Worm (Caenorhabditis elegans) whole organism, early embryonic: ENCODE results near the gene flh-2.
"Not testable (repeated sequence)": the region's sequence is repeated elsewhere in the genome, so short reads cannot be mapped to it uniquely, and the experiment has no call there.

ENCODE experiments used
- B0310.2 ChIP-seq: sonication (generic microtip); optimal IDR thresholded peaks from 2 replicates; lab custom pipeline; 2016; ENCODE audit warnings: mild to moderate bottlenecking, missing genetic modification characterization, missing compliant biosample characterization
- F13C5.2 ChIP-seq: sonication (generic microtip); optimal IDR thresholded peaks from 2 replicates; lab custom pipeline; 2017; ENCODE audit warnings: mild to moderate bottlenecking, missing genetic modification characterization, inconsistent platforms, missing compliant biosample characterization
- aly-1 ChIP-seq: sonication (generic microtip); optimal IDR thresholded peaks from 2 replicates; lab custom pipeline; 2016; ENCODE audit warnings: missing genetic modification characterization, missing compliant biosample characterization
- ama-1 ChIP-seq: fragments of 150-350 bp; optimal IDR thresholded peaks from 2 replicates; lab custom pipeline; 2014
- ceh-13 ChIP-seq: fragments of 200-800 bp; sonication (Bioruptor generic); optimal IDR thresholded peaks from 2 replicates; lab custom pipeline; 2018; ENCODE audit warnings: mild to moderate bottlenecking, missing genetic modification characterization, missing compliant biosample characterization
- ceh-36 ChIP-seq: sonication (generic microtip); optimal IDR thresholded peaks from 2 replicates; lab custom pipeline; 2016; ENCODE audit warnings: missing genetic modification characterization, inconsistent platforms, missing compliant biosample characterization
- ets-7 ChIP-seq: sonication (generic microtip); optimal IDR thresholded peaks from 2 replicates; lab custom pipeline; 2016; ENCODE audit warnings: missing genotype, missing genetic modification characterization, missing compliant biosample characterization
- flt-1 ChIP-seq: fragments of 200-800 bp; sonication (Bioruptor generic); IDR thresholded peaks from 2 replicates; pipeline ENCODE4 v1.3.6; 2022; ENCODE audit warnings: missing genetic modification characterization, missing compliant biosample characterization
- hmbx-1 ChIP-seq: sonication (generic microtip); optimal IDR thresholded peaks from 2 replicates; lab custom pipeline; 2016; ENCODE audit warnings: mild to moderate bottlenecking, missing genetic modification characterization, missing compliant biosample characterization
- hmg-4 ChIP-seq: fragments of 200-800 bp; sonication (Bioruptor generic); optimal IDR thresholded peaks from 2 replicates; lab custom pipeline; 2018; ENCODE audit warnings: mild to moderate bottlenecking, missing genetic modification characterization, missing compliant biosample characterization
- hnd-1 ChIP-seq: sonication (generic microtip); optimal IDR thresholded peaks from 2 replicates; lab custom pipeline; 2016; ENCODE audit warnings: missing genetic modification characterization, missing compliant biosample characterization
- pes-1 ChIP-seq: fragments of 200-800 bp; sonication (Bioruptor generic); IDR thresholded peaks from 2 replicates; pipeline ENCODE4 v1.3.6; 2022; ENCODE audit warnings: missing genetic modification reagents, missing genetic modification characterization, missing compliant biosample characterization
- scrt-1 ChIP-seq: fragments of 200-800 bp; sonication (Bioruptor generic); IDR thresholded peaks from 2 replicates; pipeline ENCODE4 v1.3.6; 2022; ENCODE audit warnings: missing genetic modification characterization, missing compliant biosample characterization
- sea-1 ChIP-seq: fragments of 200-800 bp; sonication (Bioruptor generic); conservative IDR thresholded peaks from 2 replicates; pipeline ENCODE4 v1.3.6; 2022; ENCODE audit warnings: missing genetic modification characterization, missing compliant biosample characterization
- tbx-11 ChIP-seq: fragments of 200-800 bp; sonication (Bioruptor generic); IDR thresholded peaks from 2 replicates; pipeline ENCODE4 v1.3.6; 2022; ENCODE audit warnings: missing genetic modification characterization, missing compliant biosample characterization
- tbx-37 ChIP-seq: fragments of 200-800 bp; sonication (Bioruptor generic); conservative IDR thresholded peaks from 2 replicates; pipeline ENCODE4 v1.3.6; 2022; ENCODE audit warnings: missing genetic modification reagents, missing genetic modification characterization, missing compliant biosample characterization
- tra-4 ChIP-seq: sonication (generic microtip); optimal IDR thresholded peaks from 2 replicates; lab custom pipeline; 2017; ENCODE audit warnings: missing genetic modification characterization, missing compliant biosample characterization

The flh-2 gene

ce11 chrIII:4967236-4967635 lies 15.3 kb downstream of the flh-2 start:
- TF ChIP-seq ets-7 (tag; lab: Kevin White, UChicago) (no peak), tbx-37 (no peak), tbx-11 (GFP tag; lab: Robert Waterston, UW) (no peak), aly-1 (tag; lab: Kevin White, UChicago) (no peak), flt-1 (GFP tag; lab: Robert Waterston, UW) (no peak), pes-1 (GFP tag; lab: Robert Waterston, UW) (no peak), hmg-4 (no peak), B0310.2 (tag; lab: Kevin White, UChicago) (no peak), hnd-1 (tag; lab: Kevin White, UChicago) (no peak), hmbx-1 (tag; lab: Kevin White, UChicago) (no peak), ceh-36 (tag; lab: Kevin White, UChicago) (no peak), F13C5.2 (tag; lab: Kevin White, UChicago) (no peak), ama-1 (lab: Kevin White, UChicago) (no peak)

ce11 chrIII:4968146-4968545 lies 16.2 kb downstream of the flh-2 start:
- TF ChIP-seq hnd-1 (tag; lab: Kevin White, UChicago) (no peak), ama-1 (lab: Kevin White, UChicago) (no peak), ets-7 (tag; lab: Kevin White, UChicago) (no peak), tra-4 (tag; lab: Kevin White, UChicago) (no peak), ceh-36 (tag; lab: Kevin White, UChicago) (no peak), tbx-11 (GFP tag; lab: Robert Waterston, UW) (no peak), aly-1 (tag; lab: Kevin White, UChicago) (no peak), ceh-13 (GFP tag; lab: Kevin White, UChicago) (no peak), pes-1 (GFP tag; lab: Robert Waterston, UW) (no peak), hmbx-1 (tag; lab: Kevin White, UChicago) (no peak), scrt-1 (no peak), sea-1 (GFP tag; lab: Robert Waterston, UW) (no peak), hmg-4 (no peak), flt-1 (GFP tag; lab: Robert Waterston, UW) (no peak)

ce11 chrIII:4980367-4980766 lies 28.4 kb downstream of the flh-2 start, which contains the start of gene C27F2.6:
TSS of gene C27F2.6 (minus strand) at chrIII:4980467.
- not testable (repeated sequence) for TF ChIP-seq tra-4 (tag; lab: Kevin White, UChicago); tbx-11 (GFP tag; lab: Robert Waterston, UW); aly-1 (tag; lab: Kevin White, UChicago)

- no peak for TF ChIP-seq tra-4 (tag; lab: Kevin White, UChicago)
These were observed 32.0 kb downstream of the flh-2 start for ce11 chrIII:4983961-4984360.

- TF ChIP-seq sea-1 (GFP tag; lab: Robert Waterston, UW) (no peak), hmg-4 (no peak), pes-1 (GFP tag; lab: Robert Waterston, UW) (no peak), flt-1 (GFP tag; lab: Robert Waterston, UW) (no peak), F13C5.2 (tag; lab: Kevin White, UChicago) (no peak)
These were observed 32.6 kb downstream of the flh-2 start, which contains the start of gene C27F2.7 for ce11 chrIII:4984444-4985086. TSS of gene C27F2.7 (minus strand) at chrIII:4984494.

ce11 chrIII:4986790-4987259 lies 34.9 kb downstream of the flh-2 start, which contains the start of the genes C27F2.10 and wdr-60:
TSS of gene C27F2.10 (minus strand) at chrIII:4986898.
TSS of gene wdr-60 (plus strand) at chrIII:4987209.
- TF ChIP-seq hnd-1 (tag; lab: Kevin White, UChicago) (no peak), ceh-13 (GFP tag; lab: Kevin White, UChicago) (no peak), tbx-37 (peak; percentile 58)

- TF ChIP-seq tra-4 (tag; lab: Kevin White, UChicago), result no peak
These were observed 35.7 kb downstream of the flh-2 start for ce11 chrIII:4987666-4988065.

ce11 chrIII:4998111-4998859 lies 46.4 kb downstream of the flh-2 start, which contains the start of gene tmem-131:
TSS of gene tmem-131 (minus strand) at chrIII:4998161.
- TF ChIP-seq aly-1 (tag; lab: Kevin White, UChicago), result no peak
- TF ChIP-seq ets-7 (tag; lab: Kevin White, UChicago), result no peak
- TF ChIP-seq sea-1 (GFP tag; lab: Robert Waterston, UW), result no peak
- TF ChIP-seq hnd-1 (tag; lab: Kevin White, UChicago), result no peak
- no peak for TF ChIP-seq flt-1 (GFP tag; lab: Robert Waterston, UW)
- no peak for TF ChIP-seq ceh-13 (GFP tag; lab: Kevin White, UChicago)
- no peak for TF ChIP-seq tra-4 (tag; lab: Kevin White, UChicago)
- no peak for TF ChIP-seq ama-1 (lab: Kevin White, UChicago)
- TF ChIP-seq F13C5.2 (tag; lab: Kevin White, UChicago), result no peak
